Fruit fly (Drosophila melanogaster) whole organism, embryonic: ENCODE measurements around the gene crol.

ENCODE experiments used
- Aef1 ChIP-seq: fragments of 200-800 bp; sonication (Bioruptor generic); IDR thresholded peaks from 3 replicates; pipeline ENCODE4 v1.3.6; 2022; ENCODE audit warnings: missing biosample characterization, missing genetic modification characterization
- CG15601 ChIP-seq: fragments of 200-800 bp; sonication (Bioruptor generic); optimal IDR thresholded peaks from 3 replicates; lab custom pipeline; 2019; ENCODE audit warnings: missing biosample characterization, mild to moderate bottlenecking, missing genetic modification characterization, moderate library complexity
- CG1603 ChIP-seq: fragments of 200-800 bp; sonication (Bioruptor generic); optimal IDR thresholded peaks from 2 replicates; lab custom pipeline; 2019; ENCODE audit warnings: missing biosample characterization, mild to moderate bottlenecking, missing genetic modification characterization, moderate library complexity
- CG1832 ChIP-seq: fragments of 200-800 bp; sonication (Bioruptor generic); optimal IDR thresholded peaks from 2 replicates; lab custom pipeline; 2017; ENCODE audit warnings: missing biosample characterization, mild to moderate bottlenecking, missing genetic modification characterization, inconsistent platforms
- CG18476 ChIP-seq: fragments of 200-800 bp; sonication (Bioruptor generic); optimal IDR thresholded peaks from 2 replicates; lab custom pipeline; 2016; ENCODE audit warnings: missing biosample characterization, mild to moderate bottlenecking, missing genetic modification characterization
- CG3847 ChIP-seq: fragments of 200-800 bp; sonication (Bioruptor generic); IDR thresholded peaks from 2 replicates; pipeline ENCODE4 v1.3.6; 2022; ENCODE audit warnings: missing biosample characterization, missing genetic modification characterization
- CG42726 ChIP-seq: fragments of 200-800 bp; sonication (Bioruptor generic); IDR thresholded peaks from 2 replicates; pipeline ENCODE4 v1.3.6; 2022; ENCODE audit warnings: missing biosample characterization, missing genetic modification characterization; ENCODE audit not compliant: partially characterized antibody
- CG6689 ChIP-seq: fragments of 200-800 bp; sonication (Bioruptor generic); IDR thresholded peaks from 2 replicates; pipeline ENCODE4 v1.3.6; 2022; ENCODE audit warnings: missing biosample characterization, missing genetic modification characterization
- CG8281 ChIP-seq: fragments of 200-800 bp; sonication (Bioruptor generic); optimal IDR thresholded peaks from 2 replicates; lab custom pipeline; 2018; ENCODE audit warnings: missing biosample characterization, mild to moderate bottlenecking, missing genetic modification characterization, moderate library complexity
- CG8290 ChIP-seq, 3 experiments: fragments of 200-800 bp; sonication (Bioruptor generic); optimal IDR thresholded peaks; 2 replicates each; lab custom pipeline; 2016 to 2019; ENCODE audit warnings: missing biosample characterization in 3 of 3, missing genetic modification characterization in 3 of 3, mild to moderate bottlenecking in 2 of 3, moderate library complexity in 1 of 3
- CG9215 ChIP-seq: fragments of 200-800 bp; sonication (Bioruptor generic); IDR thresholded peaks from 2 replicates; pipeline ENCODE4 v1.3.6; 2022; ENCODE audit warnings: missing biosample characterization, missing genetic modification characterization
- Camta ChIP-seq: fragments of 200-800 bp; sonication (Bioruptor generic); optimal IDR thresholded peaks from 2 replicates; lab custom pipeline; 2016; ENCODE audit warnings: missing biosample characterization, missing genetic modification characterization
- D19A ChIP-seq: fragments of 200-800 bp; optimal IDR thresholded peaks from 3 replicates; lab custom pipeline; 2019; ENCODE audit warnings: missing biosample characterization, mild to moderate bottlenecking, missing genetic modification characterization, moderate library complexity
- Dfd ChIP-seq, 2 experiments: fragments of >200 bp; optimal IDR thresholded peaks; 2 replicates each; lab custom pipeline; 2017; ENCODE audit warnings: missing biosample characterization in 2 of 2, missing genetic modification characterization in 2 of 2
- Hmr ChIP-seq: fragments of 200-800 bp; sonication (Bioruptor generic); optimal IDR thresholded peaks from 3 replicates; lab custom pipeline; 2017; ENCODE audit warnings: mild to moderate bottlenecking, missing biosample characterization, missing genetic modification reagents, missing genetic modification characterization
- Hr51 ChIP-seq, 2 experiments: fragments of 200-800 bp; sonication (Bioruptor generic); optimal IDR thresholded peaks; 2 replicates in 1 of 2; 3 replicates in 1 of 2; lab custom pipeline; 2016 to 2018; ENCODE audit warnings: missing biosample characterization in 2 of 2, missing genetic modification characterization in 2 of 2, mild to moderate bottlenecking in 1 of 2, moderate library complexity in 1 of 2
- MESR4 ChIP-seq: fragments of 200-800 bp; sonication (Bioruptor generic); optimal IDR thresholded peaks from 2 replicates; lab custom pipeline; 2018; ENCODE audit warnings: missing biosample characterization, mild to moderate bottlenecking, missing genetic modification characterization, moderate library complexity
- Med ChIP-seq: fragments of 200-800 bp; sonication (Bioruptor generic); peaks from one replicate; lab custom pipeline; 2016; ENCODE audit warnings: missing biosample characterization, missing genetic modification characterization, mild to moderate bottlenecking, inconsistent platforms, moderate library complexity
- Meics ChIP-seq: fragments of 200-800 bp; sonication (Bioruptor generic); optimal IDR thresholded peaks from 2 replicates; lab custom pipeline; 2017; ENCODE audit warnings: missing biosample characterization, mild to moderate bottlenecking, missing genetic modification characterization
- Oli ChIP-seq: fragments of 200-800 bp; sonication (Bioruptor generic); optimal IDR thresholded peaks from 2 replicates; lab custom pipeline; 2018; ENCODE audit warnings: missing biosample characterization, mild to moderate bottlenecking, missing genetic modification characterization, moderate library complexity
- Pdp1 ChIP-seq, 2 experiments: fragments of 200-800 bp; sonication (Bioruptor generic); optimal IDR thresholded peaks; 3 replicates each; lab custom pipeline; 2016; ENCODE audit warnings: missing biosample characterization in 2 of 2, missing genetic modification characterization in 2 of 2, mild to moderate bottlenecking in 1 of 2, moderate library complexity in 1 of 2
- Sox102F ChIP-seq: fragments of 200-800 bp; sonication (Bioruptor generic); optimal IDR thresholded peaks from 2 replicates; lab custom pipeline; 2018; ENCODE audit warnings: missing biosample characterization, mild to moderate bottlenecking, missing genetic modification characterization, moderate library complexity
- Sry-δ ChIP-seq: fragments of 200-800 bp; sonication (Bioruptor generic); optimal IDR thresholded peaks from 2 replicates; lab custom pipeline; 2016; ENCODE audit warnings: missing biosample characterization, missing genetic modification characterization
- Xrp1 ChIP-seq: fragments of 200-800 bp; sonication (Bioruptor generic); IDR thresholded peaks from 2 replicates; pipeline ENCODE4 v1.3.6; 2022; ENCODE audit warnings: missing biosample characterization, missing genetic modification characterization
- abd-A ChIP-seq: fragments of 200-800 bp; sonication (Bioruptor generic); optimal IDR thresholded peaks from 3 replicates; lab custom pipeline; 2019; ENCODE audit warnings: missing biosample characterization, mild to moderate bottlenecking, missing genetic modification characterization, moderate library complexity
- ara ChIP-seq: fragments of 200-800 bp; sonication (Bioruptor generic); IDR thresholded peaks from 2 replicates; pipeline ENCODE4 v1.3.6; 2022; ENCODE audit warnings: missing biosample characterization, missing genetic modification characterization
- ci ChIP-seq: fragments of 200-800 bp; sonication (Bioruptor generic); IDR thresholded peaks from 3 replicates; pipeline ENCODE4 v1.3.6; 2022; ENCODE audit warnings: missing biosample characterization, missing genetic modification characterization
- crp ChIP-seq, 2 experiments: fragments of 200-800 bp; sonication (Bioruptor generic); optimal IDR thresholded peaks; 2 replicates in 1 of 2; 3 replicates in 1 of 2; lab custom pipeline; 2017; ENCODE audit warnings: missing biosample characterization in 2 of 2, missing genetic modification characterization in 2 of 2, mild to moderate bottlenecking in 1 of 2, moderate library complexity in 1 of 2
- dmrt99B ChIP-seq: fragments of 200-800 bp; sonication (Bioruptor generic); optimal IDR thresholded peaks from 2 replicates; lab custom pipeline; 2018; ENCODE audit warnings: missing biosample characterization, mild to moderate bottlenecking, missing genetic modification characterization, moderate library complexity
- dpn ChIP-seq, 2 experiments: fragments of 200-800 bp; sonication (Bioruptor generic); optimal IDR thresholded peaks; 3 replicates each; lab custom pipeline; 2016; ENCODE audit warnings: missing biosample characterization in 2 of 2, missing genetic modification characterization in 2 of 2
- en ChIP-seq: fragments of 200-800 bp; sonication (Bioruptor generic); optimal IDR thresholded peaks from 2 replicates; lab custom pipeline; 2016; ENCODE audit warnings: missing biosample characterization, missing genetic modification characterization
- eyg ChIP-seq: fragments of 200-800 bp; sonication (Bioruptor generic); optimal IDR thresholded peaks from 3 replicates; lab custom pipeline; 2016; ENCODE audit warnings: missing biosample characterization, missing genetic modification characterization
- fd96Cb ChIP-seq: fragments of 200-800 bp; sonication (Bioruptor generic); optimal IDR thresholded peaks from 2 replicates; lab custom pipeline; 2018; ENCODE audit warnings: missing biosample characterization, mild to moderate bottlenecking, missing genetic modification characterization, moderate library complexity
- gcm ChIP-seq: fragments of 200-800 bp; sonication (Bioruptor generic); optimal IDR thresholded peaks from 2 replicates; lab custom pipeline; 2019; ENCODE audit warnings: missing biosample characterization, mild to moderate bottlenecking, missing genetic modification characterization, moderate library complexity
- gem ChIP-seq: fragments of 200-800 bp; sonication (Bioruptor generic); optimal IDR thresholded peaks from 2 replicates; lab custom pipeline; 2019; ENCODE audit warnings: missing biosample characterization, mild to moderate bottlenecking, missing genetic modification characterization, moderate library complexity
- kni ChIP-seq: fragments of 200-800 bp; sonication (Bioruptor generic); optimal IDR thresholded peaks from 3 replicates; lab custom pipeline; 2017; ENCODE audit warnings: mild to moderate bottlenecking, missing biosample characterization, missing genetic modification reagents, missing genetic modification characterization
- pfk ChIP-seq: fragments of 200-800 bp; sonication (Bioruptor generic); optimal IDR thresholded peaks from 2 replicates; lab custom pipeline; 2018; ENCODE audit warnings: missing biosample characterization, mild to moderate bottlenecking, missing genetic modification characterization, moderate library complexity
- sens-2 ChIP-seq: fragments of 200-800 bp; sonication (Bioruptor generic); IDR thresholded peaks from 2 replicates; pipeline ENCODE4 v1.3.6; 2022; ENCODE audit warnings: missing biosample characterization, missing genetic modification characterization
- sima ChIP-seq: fragments of 200-800 bp; sonication (Bioruptor generic); optimal IDR thresholded peaks from 2 replicates; lab custom pipeline; 2016; ENCODE audit warnings: missing biosample characterization, missing genetic modification characterization
- slbo ChIP-seq: fragments of 200-800 bp; sonication (Bioruptor generic); IDR thresholded peaks from 2 replicates; pipeline ENCODE4 v1.3.6; 2022; ENCODE audit warnings: missing biosample characterization, missing genetic modification characterization
- slp2 ChIP-seq: fragments of 200-800 bp; sonication (Bioruptor generic); optimal IDR thresholded peaks from 2 replicates; lab custom pipeline; 2016; ENCODE audit warnings: missing biosample characterization, missing genetic modification characterization
- sug ChIP-seq: fragments of 200-800 bp; optimal IDR thresholded peaks from 2 replicates; lab custom pipeline; 2019; ENCODE audit warnings: missing biosample characterization, mild to moderate bottlenecking, missing genetic modification characterization, moderate library complexity
- tap ChIP-seq: fragments of 200-800 bp; optimal IDR thresholded peaks from 3 replicates; lab custom pipeline; 2019; ENCODE audit warnings: missing biosample characterization, mild to moderate bottlenecking, missing genetic modification characterization, moderate library complexity

crol gene

DNA sequence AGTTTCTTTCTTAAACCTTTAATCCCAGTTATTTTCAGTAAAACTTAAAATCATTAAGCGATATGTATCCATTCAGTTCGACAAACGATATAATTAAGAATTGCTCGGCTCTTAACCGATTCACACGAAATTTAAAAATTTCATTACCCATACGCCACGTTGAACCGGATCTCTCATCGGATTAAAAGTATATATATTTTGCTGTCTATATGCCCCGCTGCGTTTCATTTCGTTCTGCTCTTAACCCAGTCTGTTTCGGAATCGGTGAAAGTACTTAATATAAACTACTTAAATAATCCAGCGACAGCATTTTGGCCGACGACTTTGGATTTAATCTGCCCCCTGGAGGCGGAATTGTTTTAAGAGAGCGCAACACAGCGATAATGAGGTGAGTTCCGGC lies 43.9 kb upstream of the crol start, which contains the start of gene CG42751:
Gene CG42751, plus strand, starts transcription at position 301 of the 400 bp plus-strand sequence.
- TF ChIP-seq dpn (GFP tag; optimal IDR thresholded peaks at IDR 0.05; lab: Kevin White, UChicago) (no peak), Dfd (GFP tag; optimal IDR thresholded peaks at IDR 0.05; lab: Kevin White, UChicago) (no peak), Oli (tag; lab: Kevin White, UChicago) (no peak)
- TF ChIP-seq, all 482 proteins: peak for 0

DNA sequence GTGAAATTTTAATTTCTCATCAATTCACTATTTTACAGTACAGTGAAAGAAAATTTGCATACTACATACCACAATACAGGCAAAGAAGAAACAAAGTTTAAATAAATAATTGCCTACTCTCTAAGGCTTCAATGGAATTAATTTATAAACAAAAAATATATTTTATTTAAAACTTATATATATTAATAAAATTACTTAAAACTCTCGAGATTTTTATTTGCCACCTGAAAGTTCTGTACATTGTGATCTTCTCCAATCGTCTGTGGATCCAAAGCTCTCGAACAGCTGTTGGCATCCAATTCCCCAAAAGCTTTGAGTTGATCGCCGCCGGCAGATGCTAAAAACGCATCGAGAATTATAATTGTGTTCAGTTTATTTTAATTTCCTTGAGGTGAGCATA lies 40.4 kb upstream of the crol start, which contains the start of gene Mal-B2:
Gene Mal-B2, plus strand, starts transcription at position 301 of the 400 bp plus-strand sequence.
- TF ChIP-seq Meics (GFP tag; lab: Kevin White, UChicago): peak; percentile 2
- peak in 1 of 2 experiments; percentile 15 for TF ChIP-seq Hr51 (GFP tag; optimal IDR thresholded peaks at IDR 0.05; lab: Kevin White, UChicago)
- peak; percentile 47 for TF ChIP-seq gem (tag; lab: Kevin White, UChicago)
- TF ChIP-seq CG6689 (GFP tag; lab: Robert Waterston, UW): peak; percentile 39; the same call in 1 of the 2 replicates
- TF ChIP-seq dmrt99B (tag; lab: Kevin White, UChicago): peak; percentile 7
- TF ChIP-seq MESR4: no peak
- TF ChIP-seq slbo: 0 out of 2 replicates have a peak, but pooled peaks have one; percentile 25
- TF ChIP-seq CG9215 (GFP tag; lab: Robert Waterston, UW): no peak
- TF ChIP-seq Sox102F (GFP tag; lab: Kevin White, UChicago): peak; percentile 29
- peak in 1 of 2 experiments; percentile 22 for TF ChIP-seq crp (GFP tag; optimal IDR thresholded peaks at IDR 0.05; lab: Kevin White, UChicago)
- TF ChIP-seq kni (GFP tag; lab: Kevin White, UChicago): no peak
- no peak for TF ChIP-seq ara
- TF ChIP-seq, all 482 proteins: peak for 8

DNA sequence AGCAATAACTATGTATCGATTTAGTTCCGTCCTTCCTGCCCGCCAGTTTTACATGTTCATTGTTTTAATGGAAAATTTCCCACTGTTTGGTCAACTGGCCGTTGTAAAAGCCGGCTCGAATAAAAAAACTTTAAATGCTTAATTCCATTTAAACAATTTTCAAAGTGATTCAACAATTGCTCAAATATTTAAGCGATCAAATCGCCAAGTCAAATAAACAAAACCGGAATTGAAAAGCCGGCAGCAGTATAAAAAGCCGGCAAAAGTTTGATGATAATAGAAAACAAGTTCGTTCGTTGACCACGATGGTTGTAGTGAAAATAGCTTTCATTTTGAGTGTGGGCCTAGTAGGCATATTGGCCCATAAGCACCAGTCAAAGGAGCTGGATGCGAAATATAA lies 37.7 kb upstream of the crol start, which contains the start of gene Mal-B1:
Gene Mal-B1, plus strand, starts transcription at position 301 of the 400 bp plus-strand sequence.
- TF ChIP-seq CG18476 (GFP tag; lab: Kevin White, UChicago) (no peak), CG1603 (no peak), Xrp1 (GFP tag; lab: Robert Waterston, UW) (no peak), pfk (GFP tag; lab: Kevin White, UChicago) (no peak), CG8290 (GFP tag; optimal IDR thresholded peaks at IDR 0.05; lab: Kevin White, UChicago) (no peak), CG8290 (tag; optimal IDR thresholded peaks at IDR 0.05; lab: Kevin White, UChicago) (no peak)

DNA sequence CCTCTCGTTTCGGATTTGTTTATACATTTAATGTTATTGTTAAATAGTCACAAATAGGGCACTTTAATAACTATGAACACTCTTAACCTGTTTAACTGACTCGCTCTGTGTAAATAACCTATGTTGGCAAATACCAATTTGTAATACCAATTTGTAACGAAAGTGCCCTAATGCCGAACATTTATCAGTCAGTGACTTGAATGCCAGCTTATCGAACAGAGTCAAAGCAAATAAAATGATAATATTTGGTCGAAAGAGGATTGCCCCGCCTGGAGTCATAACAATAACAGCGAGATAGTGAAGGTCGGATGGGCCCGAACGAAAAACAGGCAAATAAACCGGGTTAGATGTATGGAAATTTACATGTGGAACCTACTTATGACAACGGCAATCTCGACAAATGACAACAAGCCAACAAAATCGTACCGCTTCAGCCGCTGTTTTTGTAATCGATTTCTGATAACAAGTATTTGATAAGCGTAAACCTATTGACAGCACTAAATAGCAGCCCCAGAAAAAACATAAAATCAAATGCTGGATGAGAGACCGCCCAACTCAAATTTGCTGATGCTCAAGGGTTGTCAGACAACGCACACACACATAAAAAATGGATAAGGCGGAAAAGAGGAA lies 36.0 kb upstream of the crol start:
- TF ChIP-seq ci (0 out of 3 replicates have a peak, but pooled peaks have one; percentile 7), CG42726 (GFP tag; lab: Robert Waterston, UW) (no peak), eyg (GFP tag; lab: Kevin White, UChicago) (peak; percentile 11), en (GFP tag; lab: Kevin White, UChicago) (no peak), CG3847 (GFP tag; lab: Robert Waterston, UW) (no peak), Aef1 (GFP tag; lab: Robert Waterston, UW) (no peak), CG8281 (no peak), Sry-δ (GFP tag; lab: Kevin White, UChicago) (no peak), sens-2 (GFP tag; lab: Robert Waterston, UW) (no peak), MESR4 (no peak), sug (tag; lab: Kevin White, UChicago) (peak; percentile 46), slp2 (GFP tag; lab: Kevin White, UChicago) (no peak), Camta (GFP tag; lab: Kevin White, UChicago) (no peak), Pdp1 (GFP tag; optimal IDR thresholded peaks at IDR 0.05; lab: Kevin White, UChicago) (no peak), abd-A (tag; lab: Kevin White, UChicago) (peak; percentile 13), D19A (tag; lab: Kevin White, UChicago) (no peak), tap (no peak), gcm (GFP tag; lab: Kevin White, UChicago) (no peak), fd96Cb (tag; lab: Kevin White, UChicago) (no peak), sima (no peak), Med (GFP tag; lab: Kevin White, UChicago) (peak; percentile 81), CG1832 (GFP tag; lab: Kevin White, UChicago) (no peak), CG15601 (tag; lab: Kevin White, UChicago) (no peak), Hmr (GFP tag; lab: Kevin White, UChicago) (peak; percentile 41), pfk (GFP tag; lab: Kevin White, UChicago) (no peak)
